Worm (Caenorhabditis elegans) whole organism, L4 larva: ENCODE measurements around the gene EGAP2.1.

Source experiments
- arid-1 ChIP-seq: fragments of 200-800 bp; sonication (Bioruptor generic); conservative IDR thresholded peaks from 2 replicates; pipeline ENCODE4 v1.3.6; 2022; ENCODE audit warnings: missing genetic modification reagents, missing genetic modification characterization, missing compliant biosample characterization
- mdt-29 ChIP-seq: fragments of 200-800 bp; sonication (Bioruptor generic); IDR thresholded peaks from 2 replicates; pipeline ENCODE4 v1.3.6; 2022; ENCODE audit warnings: missing genetic modification reagents, missing genetic modification characterization, missing compliant biosample characterization
- unc-39 ChIP-seq: sonication (generic microtip); optimal IDR thresholded peaks from 2 replicates; lab custom pipeline; 2017; ENCODE audit warnings: missing biosample characterization, missing genetic modification characterization

ce11 chrII:5184661-5185545, 46.3 kb upstream of the EGAP2.1 start:
- TF ChIP-seq arid-1 (GFP tag; lab: Robert Waterston, UW) (no peak), unc-39 (tag; lab: Kevin White, UChicago) (no peak), mdt-29 (GFP tag; lab: Robert Waterston, UW) (no peak)
